Fruit fly (Drosophila melanogaster) whole organism: ENCODE data around the gene CG2604.

Experiments used
- CG8478 ChIP-seq: fragments of >200 bp; optimal IDR thresholded peaks from 2 replicates; lab custom pipeline; 2018; ENCODE audit warnings: inconsistent platforms
- psq ChIP-seq: fragments of >200 bp; optimal IDR thresholded peaks from 2 replicates; lab custom pipeline; 2017
- usp ChIP-seq: fragments of >200 bp; optimal IDR thresholded peaks from 2 replicates; lab custom pipeline; 2017; ENCODE audit warnings: missing biosample characterization, missing genetic modification characterization, mixed read lengths

DNA sequence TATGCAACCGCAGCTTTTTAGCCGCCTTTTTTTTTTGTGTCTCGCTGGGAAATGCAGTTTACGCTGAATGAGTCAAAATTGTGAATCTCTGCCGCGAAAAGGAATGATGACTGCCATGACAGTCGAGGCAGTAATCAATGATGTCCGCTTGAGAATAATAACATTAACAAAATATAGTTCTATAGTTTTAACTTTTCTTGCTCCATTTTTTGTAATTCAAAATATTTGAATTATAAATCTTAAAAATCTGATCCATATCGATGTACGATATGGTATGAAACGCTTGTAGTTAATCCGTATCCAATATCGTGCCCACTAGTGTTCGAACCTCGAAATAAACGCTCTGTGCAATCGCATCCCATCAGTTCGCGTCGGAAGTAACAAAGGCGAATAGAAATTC lies 35.4 kb downstream of the CG2604 start:
- no peak for TF ChIP-seq psq
- TF ChIP-seq CG8478 (lab: Kevin White, UChicago) = no peak
- TF ChIP-seq usp (GFP tag; lab: Kevin White, UChicago) = no peak
